Worm (Caenorhabditis elegans) whole organism, L2 larva: ENCODE data around the gene gpa-6.

Experiments used
- C34F6.9 ChIP-seq: fragments of 150-350 bp; optimal IDR thresholded peaks from 2 replicates; lab custom pipeline; 2014; ENCODE audit warnings: missing biosample characterization, missing genetic modification characterization
- F13H6.1 ChIP-seq: sonication (generic microtip); optimal IDR thresholded peaks from 2 replicates; lab custom pipeline; 2016; ENCODE audit warnings: missing genetic modification characterization, missing compliant biosample characterization
- R02D3.7 ChIP-seq: fragments of 150-350 bp; optimal IDR thresholded peaks from 2 replicates; lab custom pipeline; 2014; ENCODE audit warnings: missing biosample characterization, missing genetic modification characterization
- Y55F3AM.14 ChIP-seq: fragments of 200-800 bp; sonication (Bioruptor generic); optimal IDR thresholded peaks from 2 replicates; lab custom pipeline; 2018; ENCODE audit warnings: mild to moderate bottlenecking, missing genetic modification characterization, missing compliant biosample characterization
- ZK546.5 ChIP-seq: sonication (generic microtip); optimal IDR thresholded peaks from 2 replicates; lab custom pipeline; 2017; ENCODE audit warnings: missing biosample characterization, missing genetic modification characterization
- alr-1 ChIP-seq: fragments of 150-350 bp; optimal IDR thresholded peaks from 2 replicates; lab custom pipeline; 2014; ENCODE audit warnings: missing biosample characterization, missing genetic modification characterization
- aly-2 ChIP-seq: fragments of 150-350 bp; optimal IDR thresholded peaks from 2 replicates; lab custom pipeline; 2014; ENCODE audit warnings: missing biosample characterization, missing genetic modification characterization
- ama-1 ChIP-seq: fragments of 150-350 bp; optimal IDR thresholded peaks from 2 replicates; lab custom pipeline; 2018; ENCODE audit warnings: inconsistent platforms
- ceh-16 ChIP-seq: fragments of 150-350 bp; optimal IDR thresholded peaks from 2 replicates; lab custom pipeline; 2014; ENCODE audit warnings: missing biosample characterization, missing genetic modification characterization
- ceh-82 ChIP-seq: fragments of 150-350 bp; optimal IDR thresholded peaks from 2 replicates; lab custom pipeline; 2014; ENCODE audit warnings: missing biosample characterization, missing genetic modification characterization
- crh-2 ChIP-seq: sonication (generic microtip); optimal IDR thresholded peaks from 2 replicates; lab custom pipeline; 2017; ENCODE audit warnings: missing biosample characterization, missing genetic modification characterization
- dmd-4 ChIP-seq: sonication (generic microtip); optimal IDR thresholded peaks from 2 replicates; lab custom pipeline; 2017; ENCODE audit warnings: missing biosample characterization, missing genetic modification characterization
- egl-27 ChIP-seq: sonication (generic microtip); optimal IDR thresholded peaks from 3 replicates; lab custom pipeline; 2017; ENCODE audit warnings: missing biosample characterization, missing genetic modification reagents, missing genetic modification characterization
- elt-1 ChIP-seq: fragments of 150-350 bp; optimal IDR thresholded peaks from 2 replicates; lab custom pipeline; 2014; ENCODE audit warnings: missing biosample characterization, missing genetic modification characterization
- elt-3 ChIP-seq: sonication (generic microtip); optimal IDR thresholded peaks from 2 replicates; lab custom pipeline; 2017; ENCODE audit warnings: missing biosample characterization, missing genetic modification characterization
- fos-1 ChIP-seq: fragments of 150-350 bp; optimal IDR thresholded peaks from 2 replicates; lab custom pipeline; 2014; ENCODE audit warnings: missing biosample characterization, missing genetic modification characterization
- gmeb-1 ChIP-seq: fragments of 150-350 bp; optimal IDR thresholded peaks from 2 replicates; lab custom pipeline; 2014; ENCODE audit warnings: missing biosample characterization, missing genetic modification characterization
- lin-11 ChIP-seq: fragments of 150-350 bp; sonication (generic microtip); optimal IDR thresholded peaks from 2 replicates; lab custom pipeline; 2014; ENCODE audit warnings: missing biosample characterization, missing genetic modification characterization, inconsistent platforms, mixed read lengths
- lin-13 ChIP-seq: fragments of 150-350 bp; optimal IDR thresholded peaks from 2 replicates; lab custom pipeline; 2014; ENCODE audit warnings: missing biosample characterization, missing genetic modification reagents, missing genetic modification characterization
- lin-39 ChIP-seq: fragments of 150-350 bp; optimal IDR thresholded peaks from 2 replicates; lab custom pipeline; 2014; ENCODE audit warnings: missing biosample characterization, missing genetic modification reagents, missing genetic modification characterization
- lsy-2 ChIP-seq, 2 experiments: fragments of 150-350 bp in 1 of 2; sonication (generic microtip) in 1 of 2; optimal IDR thresholded peaks; 2 replicates each; lab custom pipeline; 2014 to 2017; ENCODE audit warnings: missing biosample characterization in 2 of 2, missing genetic modification characterization in 2 of 2
- mab-5 ChIP-seq: fragments of 150-350 bp; optimal IDR thresholded peaks from 2 replicates; lab custom pipeline; 2014; ENCODE audit warnings: missing biosample characterization, missing genetic modification characterization
- mbf-1 ChIP-seq: sonication (generic microtip); optimal IDR thresholded peaks from 2 replicates; lab custom pipeline; 2017; ENCODE audit warnings: missing biosample characterization, missing genetic modification characterization
- mdl-1 ChIP-seq, 2 experiments: fragments of 150-350 bp in 1 of 2; sonication (generic microtip) in 1 of 2; optimal IDR thresholded peaks; 2 replicates each; lab custom pipeline; 2017; ENCODE audit warnings: missing biosample characterization in 2 of 2, missing genetic modification characterization in 2 of 2
- nhr-11 ChIP-seq: fragments of 150-350 bp; optimal IDR thresholded peaks from 2 replicates; lab custom pipeline; 2014; ENCODE audit warnings: missing biosample characterization, missing genetic modification characterization
- nhr-12 ChIP-seq: fragments of 150-350 bp; optimal IDR thresholded peaks from 2 replicates; lab custom pipeline; 2014; ENCODE audit warnings: missing biosample characterization, missing genetic modification characterization
- nhr-129 ChIP-seq: fragments of 150-350 bp; optimal IDR thresholded peaks from 2 replicates; lab custom pipeline; 2014; ENCODE audit warnings: missing biosample characterization, missing genetic modification characterization
- nhr-21 ChIP-seq: fragments of 150-350 bp; optimal IDR thresholded peaks from 2 replicates; lab custom pipeline; 2014; ENCODE audit warnings: missing biosample characterization, missing genetic modification characterization
- nhr-23 ChIP-seq: fragments of 150-350 bp; optimal IDR thresholded peaks from 2 replicates; lab custom pipeline; 2014; ENCODE audit warnings: missing biosample characterization, missing genetic modification reagents, missing genetic modification characterization
- nhr-237 ChIP-seq: fragments of 150-350 bp; optimal IDR thresholded peaks from 2 replicates; lab custom pipeline; 2014; ENCODE audit warnings: missing biosample characterization, missing genetic modification characterization
- nhr-25 ChIP-seq: fragments of 150-350 bp; sonication (generic microtip); optimal IDR thresholded peaks from 3 replicates; lab custom pipeline; 2014; ENCODE audit warnings: missing biosample characterization, missing genetic modification characterization
- peb-1 ChIP-seq: fragments of 150-350 bp; optimal IDR thresholded peaks from 2 replicates; lab custom pipeline; 2014; ENCODE audit warnings: missing biosample characterization, missing genetic modification characterization
- sem-4 ChIP-seq: fragments of 150-350 bp; optimal IDR thresholded peaks from 2 replicates; lab custom pipeline; 2014; ENCODE audit warnings: missing biosample characterization, missing genetic modification reagents, missing genetic modification characterization
- snpc-4 ChIP-seq: fragments of 150-350 bp; optimal IDR thresholded peaks from 2 replicates; lab custom pipeline; 2014; ENCODE audit warnings: missing biosample characterization, missing genetic modification characterization
- unc-39 ChIP-seq: fragments of 150-350 bp; optimal IDR thresholded peaks from 2 replicates; lab custom pipeline; 2014; ENCODE audit warnings: missing biosample characterization, missing genetic modification characterization
- unc-55 ChIP-seq: fragments of 150-350 bp; sonication (generic microtip); optimal IDR thresholded peaks from 3 replicates; lab custom pipeline; 2014; ENCODE audit warnings: missing biosample characterization, missing genetic modification reagents, missing genetic modification characterization
- ztf-1 ChIP-seq: fragments of 200-800 bp; sonication (Bioruptor generic); conservative IDR thresholded peaks from 2 replicates; pipeline ENCODE4 v1.3.6; 2022; ENCODE audit warnings: missing genetic modification characterization, missing compliant biosample characterization
- ztf-11 ChIP-seq: sonication (generic microtip); optimal IDR thresholded peaks from 2 replicates; lab custom pipeline; 2017; ENCODE audit warnings: missing biosample characterization, missing genetic modification characterization

gpa-6 gene

DNA sequence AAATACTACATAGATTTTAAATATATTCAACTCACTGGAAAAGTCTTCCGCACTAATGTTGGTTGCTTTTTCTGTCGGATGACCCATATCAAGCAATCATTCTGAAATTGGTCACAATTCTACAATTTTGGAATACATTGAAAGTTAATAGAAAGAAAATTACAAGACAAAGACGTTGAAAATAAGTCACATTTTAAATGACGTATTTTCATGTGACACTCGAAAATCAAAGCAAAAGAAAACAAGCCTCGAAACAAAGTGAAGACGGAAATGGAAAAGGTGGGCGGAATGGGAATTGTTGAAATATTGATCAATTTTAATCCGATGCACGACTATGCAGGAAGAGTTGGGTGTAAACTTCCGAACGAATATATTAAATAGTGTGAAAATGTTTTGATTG lies 21.0 kb upstream of the gpa-6 start, which contains the start of gene mob-2:
Gene mob-2 (minus strand): TSS at position 101 of the 400 bp plus-strand sequence.
- no peak for TF ChIP-seq ama-1
- TF ChIP-seq nhr-11, result no peak
- TF ChIP-seq peb-1 (tag; lab: Kevin White, UChicago), result no peak
- no peak for TF ChIP-seq crh-2
- no peak for TF ChIP-seq ceh-82 (tag; lab: Kevin White, UChicago)
- no peak for TF ChIP-seq ztf-1 (GFP tag; lab: Robert Waterston, UW)
- TF ChIP-seq aly-2 (tag; lab: Kevin White, UChicago), result no peak
- TF ChIP-seq fos-1, result no peak
- TF ChIP-seq unc-39 (tag; lab: Kevin White, UChicago), result no peak
- TF ChIP-seq lin-39 (tag; lab: Kevin White, UChicago), result no peak
- no peak for TF ChIP-seq Y55F3AM.14 (GFP tag; lab: Kevin White, UChicago)
- no peak for TF ChIP-seq lin-11 (tag; lab: Kevin White, UChicago)
- TF ChIP-seq R02D3.7 (tag; lab: Kevin White, UChicago), result no peak
- no peak for TF ChIP-seq nhr-12 (tag; lab: Kevin White, UChicago)
- TF ChIP-seq nhr-23 (tag; lab: Kevin White, UChicago), result no peak
- no peak for TF ChIP-seq unc-55 (GFP tag; lab: Kevin White, UChicago)

DNA sequence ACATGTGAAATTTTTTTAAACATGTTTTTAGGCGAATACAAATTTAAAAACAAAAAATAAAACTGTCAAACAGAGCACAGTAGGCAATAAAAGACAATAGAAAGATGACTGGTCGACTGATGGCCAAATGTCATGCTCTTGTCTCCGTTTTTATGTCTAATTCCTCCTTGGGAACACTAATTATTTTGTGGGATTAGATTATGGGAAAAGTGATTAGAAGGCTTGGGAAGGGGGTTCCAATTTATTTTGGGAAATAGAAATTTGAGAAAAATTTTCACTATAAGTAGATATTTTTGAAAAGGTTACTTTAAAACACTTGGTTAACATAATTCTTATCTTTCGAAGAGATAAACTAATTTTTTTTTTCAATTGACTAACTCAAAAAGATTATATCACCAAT lies 20.2 kb upstream of the gpa-6 start:
- TF ChIP-seq lin-13 (GFP tag; lab: Kevin White, UChicago) (no peak), aly-2 (tag; lab: Kevin White, UChicago) (no peak), egl-27 (tag; lab: Kevin White, UChicago) (no peak), nhr-237 (tag; lab: Kevin White, UChicago) (no peak), sem-4 (tag; lab: Kevin White, UChicago) (no peak), ztf-1 (GFP tag; lab: Robert Waterston, UW) (no peak), ceh-16 (tag; lab: Kevin White, UChicago) (no peak), crh-2 (no peak), elt-1 (tag; lab: Kevin White, UChicago) (no peak), mab-5 (tag; lab: Kevin White, UChicago) (no peak), nhr-25 (tag; lab: Kevin White, UChicago) (no peak), ama-1 (no peak), mdl-1 (tag; optimal IDR thresholded peaks at IDR 0.05; lab: Kevin White, UChicago) (no peak), mbf-1 (no peak)

DNA sequence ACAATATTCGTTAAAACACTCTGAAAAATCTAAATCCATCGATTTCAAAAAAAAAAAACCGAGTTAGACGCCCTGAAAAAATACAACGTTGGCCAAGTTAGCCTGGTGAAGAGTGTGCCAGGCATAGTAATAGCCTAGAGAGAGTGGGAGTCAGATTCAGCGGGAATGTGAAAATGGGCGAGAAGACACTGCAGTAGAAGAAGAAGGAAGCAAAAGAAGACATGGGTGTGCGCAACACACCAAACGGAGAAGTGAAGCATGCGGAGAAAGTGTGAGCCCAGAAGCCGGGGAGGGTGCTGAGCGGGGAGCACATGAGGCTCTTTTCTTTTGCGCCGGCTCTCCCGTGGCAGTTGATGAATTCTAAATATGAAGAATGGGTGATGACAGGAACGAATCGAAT lies 19.8 kb upstream of the gpa-6 start:
- TF ChIP-seq C34F6.9 (tag; lab: Kevin White, UChicago) (peak; percentile 50), aly-2 (tag; lab: Kevin White, UChicago) (no peak), nhr-129 (tag; lab: Kevin White, UChicago) (peak; percentile 32), R02D3.7 (tag; lab: Kevin White, UChicago) (no peak), alr-1 (tag; lab: Kevin White, UChicago) (no peak), mab-5 (tag; lab: Kevin White, UChicago) (no peak), peb-1 (tag; lab: Kevin White, UChicago) (no peak), mdl-1 (tag; optimal IDR thresholded peaks at IDR 0.05; lab: Kevin White, UChicago) (no peak), unc-55 (GFP tag; lab: Kevin White, UChicago) (peak; percentile 58), lsy-2 (tag; optimal IDR thresholded peaks at IDR 0.05; lab: Kevin White, UChicago) (peak in 1 of 2 experiments; percentile 33)
- TF ChIP-seq, all 48 proteins: peak for 4

DNA sequence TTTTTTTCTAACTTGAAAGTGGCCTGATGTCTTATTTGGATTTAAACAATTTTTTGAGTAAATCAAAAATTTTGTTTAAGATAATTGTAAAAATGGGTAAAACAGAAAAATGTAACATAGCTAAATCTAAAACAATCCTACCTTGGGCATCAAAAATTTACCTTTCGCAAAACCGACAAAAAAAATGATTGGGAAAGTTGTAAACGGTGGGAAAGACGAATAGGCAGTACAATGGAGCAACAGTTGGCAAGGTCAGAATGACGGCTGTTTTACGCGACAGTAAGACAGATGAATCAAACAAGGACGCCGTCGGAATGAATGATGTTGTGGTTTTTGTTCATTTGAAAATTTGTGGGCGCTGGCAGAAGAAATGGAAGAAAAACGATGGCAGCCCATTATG lies 16.6 kb upstream of the gpa-6 start:
- no peak for TF ChIP-seq gmeb-1
- no peak for TF ChIP-seq dmd-4 (tag; lab: Kevin White, UChicago)
- no peak for TF ChIP-seq ceh-16 (tag; lab: Kevin White, UChicago)
- TF ChIP-seq peb-1 (tag; lab: Kevin White, UChicago), result no peak
- TF ChIP-seq alr-1 (tag; lab: Kevin White, UChicago), result no peak
- no peak for TF ChIP-seq ZK546.5 (tag; lab: Kevin White, UChicago)
- no peak for TF ChIP-seq ztf-11 (tag; lab: Kevin White, UChicago)
- no peak for TF ChIP-seq ztf-1 (GFP tag; lab: Robert Waterston, UW)
- TF ChIP-seq elt-3, result no peak
- TF ChIP-seq lin-13 (GFP tag; lab: Kevin White, UChicago), result no peak
- no peak for TF ChIP-seq sem-4 (tag; lab: Kevin White, UChicago)
- no peak for TF ChIP-seq F13H6.1 (tag; lab: Kevin White, UChicago)
- no peak for TF ChIP-seq ceh-82 (tag; lab: Kevin White, UChicago)
- TF ChIP-seq nhr-21 (tag; lab: Kevin White, UChicago), result no peak
- TF ChIP-seq crh-2, result no peak
- no peak for TF ChIP-seq mbf-1
- no peak for TF ChIP-seq snpc-4 (tag; lab: Kevin White, UChicago)
- no peak for TF ChIP-seq nhr-12 (tag; lab: Kevin White, UChicago)
